Worm (Caenorhabditis elegans): ENCODE data around the gene Y73C8C.3.

Gene Y73C8C.3

ce11 chrV:3151862-3152261, 36.8 kb downstream of the Y73C8C.3 start, which contains the start of gene srab-6:
Gene srab-6, minus strand, starts transcription at chrV:3151962.
- no peak for TF ChIP-seq R02D3.7 (tag; optimal IDR thresholded peaks at IDR 0.05)
- no peak for TF ChIP-seq ceh-82 (tag; optimal IDR thresholded peaks at IDR 0.05)
- no peak for TF ChIP-seq sea-2 (GFP tag; optimal IDR thresholded peaks at IDR 0.05)
- no peak for TF ChIP-seq mdl-1 (tag; optimal IDR thresholded peaks at IDR 0.05)
- TF ChIP-seq nhr-28 (tag; optimal IDR thresholded peaks at IDR 0.05): no peak
- no peak for TF ChIP-seq ama-1 (optimal IDR thresholded peaks at IDR 0.05)
- TF ChIP-seq nhr-23 (tag; optimal IDR thresholded peaks at IDR 0.05): no peak
- TF ChIP-seq nhr-67 (tag; optimal IDR thresholded peaks at IDR 0.05): no peak
- TF ChIP-seq lin-15B (tag; optimal IDR thresholded peaks at IDR 0.05): no peak

ce11 chrV:3155072-3155471, 40.0 kb downstream of the Y73C8C.3 start, which contains the start of gene srab-7:
Gene srab-7, minus strand, starts transcription at chrV:3155172.
- TF ChIP-seq egl-27 (tag; optimal IDR thresholded peaks at IDR 0.05) (no peak), unc-39 (tag; optimal IDR thresholded peaks at IDR 0.05) (no peak), ztf-4 (tag; optimal IDR thresholded peaks at IDR 0.05) (no peak), unc-62 (GFP tag; optimal IDR thresholded peaks at IDR 0.05) (no peak), ceh-82 (tag; optimal IDR thresholded peaks at IDR 0.05) (no peak), zag-1 (tag; optimal IDR thresholded peaks at IDR 0.05) (no peak)

ce11 chrV:3156786-3157185, 41.7 kb downstream of the Y73C8C.3 start, which contains the start of gene exh-1:
Gene exh-1, plus strand, starts transcription at chrV:3157086.
- TF ChIP-seq fkh-2 (tag; optimal IDR thresholded peaks at IDR 0.05) (no peak), aly-2 (tag; optimal IDR thresholded peaks at IDR 0.05) (no peak), ceh-16 (tag; optimal IDR thresholded peaks at IDR 0.05) (no peak), egl-27 (tag; optimal IDR thresholded peaks at IDR 0.05) (no peak), daf-12 (tag; optimal IDR thresholded peaks at IDR 0.05) (no peak), tbx-2 (tag; optimal IDR thresholded peaks at IDR 0.05) (no peak), mml-1 (tag; optimal IDR thresholded peaks at IDR 0.05) (no peak), ceh-82 (tag; optimal IDR thresholded peaks at IDR 0.05) (no peak), nhr-76 (tag; optimal IDR thresholded peaks at IDR 0.05) (no peak), egl-5 (tag; optimal IDR thresholded peaks at IDR 0.05) (no peak), hmg-11 (tag; optimal IDR thresholded peaks at IDR 0.05) (no peak), eor-1 (tag; optimal IDR thresholded peaks at IDR 0.05) (no peak), nhr-77 (tag; optimal IDR thresholded peaks at IDR 0.05) (no peak), nhr-237 (tag; optimal IDR thresholded peaks at IDR 0.05) (no peak), pqm-1 (tag; optimal IDR thresholded peaks at IDR 0.05) (no peak), zag-1 (tag; optimal IDR thresholded peaks at IDR 0.05) (no peak), lsy-12 (tag; optimal IDR thresholded peaks at IDR 0.05) (no peak)

- TF ChIP-seq lin-39 (tag; optimal IDR thresholded peaks at IDR 0.05) (no peak), elt-3 (tag; optimal IDR thresholded peaks at IDR 0.05) (no peak), hmg-11 (tag; optimal IDR thresholded peaks at IDR 0.05) (no peak), nhr-67 (tag; optimal IDR thresholded peaks at IDR 0.05) (no peak), ceh-9 (tag; optimal IDR thresholded peaks at IDR 0.05) (no peak), tbx-2 (tag; optimal IDR thresholded peaks at IDR 0.05) (no peak), nhr-25 (tag; optimal IDR thresholded peaks at IDR 0.05) (no peak), eor-1 (tag; optimal IDR thresholded peaks at IDR 0.05) (no peak), skn-1 (tag; optimal IDR thresholded peaks at IDR 0.05) (no peak), nhr-237 (tag; optimal IDR thresholded peaks at IDR 0.05) (no peak), zag-1 (tag; optimal IDR thresholded peaks at IDR 0.05) (no peak), egl-5 (tag; optimal IDR thresholded peaks at IDR 0.05) (no peak), ztf-4 (tag; optimal IDR thresholded peaks at IDR 0.05) (no peak), pha-4 (tag; optimal IDR thresholded peaks at IDR 0.05) (no peak), ceh-28 (tag; optimal IDR thresholded peaks at IDR 0.05) (no peak), mml-1 (tag; optimal IDR thresholded peaks at IDR 0.05) (no peak), unc-62 (GFP tag; optimal IDR thresholded peaks at IDR 0.05) (no peak), nfya-1 (tag; optimal IDR thresholded peaks at IDR 0.05; ENCODE audit: insufficient read depth) (no peak), mdl-1 (tag; optimal IDR thresholded peaks at IDR 0.05) (no peak), aly-2 (tag; optimal IDR thresholded peaks at IDR 0.05) (no peak)
Measured at ce11 chrV:3158379-3158778, 43.3 kb downstream of the Y73C8C.3 start.

ce11 chrV:3159252-3159651, 44.2 kb downstream of the Y73C8C.3 start, which contains the start of gene C36C5.12:
Gene C36C5.12, minus strand, starts transcription at chrV:3159352.
- TF ChIP-seq nhr-12 (tag; optimal IDR thresholded peaks at IDR 0.05): no peak
- TF ChIP-seq ztf-11 (tag; optimal IDR thresholded peaks at IDR 0.05): no peak
- no peak for TF ChIP-seq unc-62 (GFP tag; optimal IDR thresholded peaks at IDR 0.05)
- TF ChIP-seq nhr-28 (tag; optimal IDR thresholded peaks at IDR 0.05): no peak
- no peak for TF ChIP-seq sea-2 (GFP tag; optimal IDR thresholded peaks at IDR 0.05)
- TF ChIP-seq mml-1 (tag; optimal IDR thresholded peaks at IDR 0.05): no peak
- TF ChIP-seq nhr-77 (tag; optimal IDR thresholded peaks at IDR 0.05): no peak
- TF ChIP-seq nhr-23 (tag; optimal IDR thresholded peaks at IDR 0.05): no peak
- no peak for TF ChIP-seq elt-3 (tag; optimal IDR thresholded peaks at IDR 0.05)
- TF ChIP-seq R02D3.7 (tag; optimal IDR thresholded peaks at IDR 0.05): no peak
- TF ChIP-seq lsy-12 (tag; optimal IDR thresholded peaks at IDR 0.05): no peak
- no peak for TF ChIP-seq lin-15B (tag; optimal IDR thresholded peaks at IDR 0.05)
- no peak for TF ChIP-seq fkh-10 (GFP tag; optimal IDR thresholded peaks at IDR 0.05)
- no peak for TF ChIP-seq eor-1 (tag; optimal IDR thresholded peaks at IDR 0.05)
